Worm (Caenorhabditis elegans) whole organism, young adult: ENCODE data around the gene cyp-31A5.

Source experiments
- B0019.2 ChIP-seq: fragments of 200-800 bp; sonication (Bioruptor generic); conservative IDR thresholded peaks from 2 replicates; pipeline ENCODE4 v1.3.6; 2022; ENCODE audit warnings: missing genetic modification reagents, missing genetic modification characterization, missing compliant biosample characterization
- D2030.7 ChIP-seq: fragments of 200-800 bp; sonication (Bioruptor generic); IDR thresholded peaks from 2 replicates; pipeline ENCODE4 v1.3.6; 2022; ENCODE audit warnings: missing genetic modification reagents, missing genetic modification characterization, missing compliant biosample characterization
- F33H1.4 ChIP-seq: fragments of 200-800 bp; sonication (Bioruptor generic); IDR thresholded peaks from 2 replicates; pipeline ENCODE4 v1.3.6; 2022; ENCODE audit warnings: missing genetic modification reagents, missing genetic modification characterization, missing compliant biosample characterization
- F37B4.10 ChIP-seq: fragments of 200-800 bp; sonication (Bioruptor generic); IDR thresholded peaks from 2 replicates; pipeline ENCODE4 v1.3.6; 2022; ENCODE audit warnings: missing genetic modification characterization, missing compliant biosample characterization
- F55B11.4 ChIP-seq: sonication (generic microtip); optimal IDR thresholded peaks from 2 replicates; lab custom pipeline; 2016; ENCODE audit warnings: missing compliant biosample characterization, missing genetic modification characterization, borderline replicate concordance; ENCODE audit not compliant: insufficient read depth
- F57A8.1 ChIP-seq: fragments of 200-800 bp; sonication (Bioruptor generic); optimal IDR thresholded peaks from 2 replicates; lab custom pipeline; 2018; ENCODE audit warnings: mild to moderate bottlenecking, missing genetic modification characterization, moderate library complexity, missing compliant biosample characterization
- F57C9.4 ChIP-seq: sonication (generic microtip); optimal IDR thresholded peaks from 2 replicates; lab custom pipeline; 2017; ENCODE audit warnings: mild to moderate bottlenecking, missing genetic modification characterization, missing compliant biosample characterization
- K11D2.4 ChIP-seq: fragments of 200-800 bp; sonication (Bioruptor generic); IDR thresholded peaks from 2 replicates; pipeline ENCODE4 v1.3.6; 2022; ENCODE audit warnings: missing genetic modification reagents, missing genetic modification characterization, missing compliant biosample characterization
- Y53F4B.3 ChIP-seq: fragments of 200-800 bp; sonication (Bioruptor generic); IDR thresholded peaks from 2 replicates; pipeline ENCODE4 v1.3.6; 2022; ENCODE audit warnings: missing genetic modification reagents, missing genetic modification characterization, missing compliant biosample characterization
- Y95B8A.8 ChIP-seq: fragments of 200-800 bp; sonication (Bioruptor generic); IDR thresholded peaks from 2 replicates; pipeline ENCODE4 v1.3.6; 2022; ENCODE audit warnings: missing genetic modification reagents, missing genetic modification characterization, missing compliant biosample characterization
- ZK185.1 ChIP-seq: sonication (generic microtip); optimal IDR thresholded peaks from 2 replicates; lab custom pipeline; 2016; ENCODE audit warnings: mild to moderate bottlenecking, missing genetic modification characterization, missing compliant biosample characterization; ENCODE audit not compliant: poor library complexity, severe bottlenecking
- aptf-2 ChIP-seq: fragments of 200-800 bp; sonication (Bioruptor generic); conservative IDR thresholded peaks from 2 replicates; pipeline ENCODE4 v1.3.6; 2022; ENCODE audit warnings: missing genetic modification reagents, missing genetic modification characterization, missing compliant biosample characterization
- athp-1 ChIP-seq: sonication (generic microtip); optimal IDR thresholded peaks from 2 replicates; lab custom pipeline; 2017; ENCODE audit warnings: mild to moderate bottlenecking, missing genetic modification characterization, missing compliant biosample characterization
- attf-6 ChIP-seq: fragments of 200-800 bp; sonication (Bioruptor generic); IDR thresholded peaks from 2 replicates; pipeline ENCODE4 v1.3.6; 2022; ENCODE audit warnings: missing genetic modification reagents, missing genetic modification characterization, missing compliant biosample characterization
- ccch-3 ChIP-seq: fragments of 200-800 bp; sonication (Bioruptor generic); optimal IDR thresholded peaks from 2 replicates; lab custom pipeline; 2018; ENCODE audit warnings: mild to moderate bottlenecking, missing genetic modification characterization, missing compliant biosample characterization
- ceh-100 ChIP-seq: fragments of 200-800 bp; sonication (Bioruptor generic); IDR thresholded peaks from 2 replicates; pipeline ENCODE4 v1.3.6; 2022; ENCODE audit warnings: missing genetic modification reagents, missing genetic modification characterization, missing compliant biosample characterization
- ceh-91 ChIP-seq: fragments of 200-800 bp; sonication (Bioruptor generic); IDR thresholded peaks from 2 replicates; pipeline ENCODE4 v1.3.6; 2022; ENCODE audit warnings: missing genetic modification reagents, missing genetic modification characterization, missing compliant biosample characterization
- dox-1 ChIP-seq: fragments of 200-800 bp; sonication (Bioruptor generic); IDR thresholded peaks from 2 replicates; pipeline ENCODE4 v1.3.6; 2022; ENCODE audit warnings: missing genetic modification reagents, missing genetic modification characterization, missing compliant biosample characterization
- dpl-1 ChIP-seq: fragments of 150-350 bp; optimal IDR thresholded peaks from 2 replicates; lab custom pipeline; 2014; ENCODE audit warnings: missing biosample characterization, missing genetic modification reagents, missing genetic modification characterization
- ets-4 ChIP-seq: fragments of 200-800 bp; sonication (Bioruptor generic); optimal IDR thresholded peaks from 2 replicates; lab custom pipeline; 2018; ENCODE audit warnings: mild to moderate bottlenecking, missing genetic modification characterization, missing compliant biosample characterization
- fkh-3 ChIP-seq: sonication (generic microtip); optimal IDR thresholded peaks from 2 replicates; lab custom pipeline; 2016; ENCODE audit warnings: mild to moderate bottlenecking, missing genetic modification characterization, missing compliant biosample characterization
- hlh-12 ChIP-seq: sonication (generic microtip); optimal IDR thresholded peaks from 2 replicates; lab custom pipeline; 2016; ENCODE audit warnings: missing genetic modification characterization, missing compliant biosample characterization
- hmg-20 ChIP-seq: fragments of 200-800 bp; sonication (Bioruptor generic); IDR thresholded peaks from 2 replicates; pipeline ENCODE4 v1.3.6; 2022; ENCODE audit warnings: missing genetic modification reagents, missing genetic modification characterization, missing compliant biosample characterization
- hsf-1 ChIP-seq: fragments of 200-800 bp; sonication (Bioruptor generic); IDR thresholded peaks from 2 replicates; pipeline ENCODE4 v1.3.6; 2022; ENCODE audit warnings: missing genetic modification reagents, missing genetic modification characterization, missing compliant biosample characterization
- lin-26 ChIP-seq: fragments of 200-800 bp; sonication (Bioruptor generic); IDR thresholded peaks from 2 replicates; pipeline ENCODE4 v1.3.6; 2022; ENCODE audit warnings: missing genetic modification reagents, missing genetic modification characterization, missing compliant biosample characterization
- lin-35 ChIP-seq, 3 experiments: fragments of 150-350 bp in 2 of 3; sonication (generic microtip) in 1 of 3; optimal IDR thresholded peaks; 2 replicates each; lab custom pipeline; 2014 to 2018; ENCODE audit warnings: missing biosample characterization in 3 of 3, missing genetic modification characterization in 3 of 3, missing genetic modification reagents in 3 of 3
- lin-54 ChIP-seq: fragments of 200-800 bp; sonication (Bioruptor generic); optimal IDR thresholded peaks from 2 replicates; lab custom pipeline; 2018; ENCODE audit warnings: mild to moderate bottlenecking, missing genetic modification characterization, missing compliant biosample characterization
- lir-1 ChIP-seq: fragments of 200-800 bp; sonication (Bioruptor generic); conservative IDR thresholded peaks from 2 replicates; pipeline ENCODE4 v1.3.6; 2022; ENCODE audit warnings: missing genetic modification reagents, missing genetic modification characterization, missing compliant biosample characterization
- madf-3 ChIP-seq: fragments of 200-800 bp; sonication (Bioruptor generic); IDR thresholded peaks from 2 replicates; pipeline ENCODE4 v1.3.6; 2022; ENCODE audit warnings: missing genetic modification reagents, missing genetic modification characterization, missing compliant biosample characterization
- mcd-1 ChIP-seq: fragments of 200-800 bp; sonication (Bioruptor generic); IDR thresholded peaks from 2 replicates; pipeline ENCODE4 v1.3.6; 2022; ENCODE audit warnings: missing genetic modification reagents, missing genetic modification characterization, missing compliant biosample characterization
- mxl-1 ChIP-seq: sonication (generic microtip); optimal IDR thresholded peaks from 2 replicates; lab custom pipeline; 2016; ENCODE audit warnings: missing genetic modification characterization, missing compliant biosample characterization
- nfya-2 ChIP-seq: fragments of 200-800 bp; sonication (Bioruptor generic); IDR thresholded peaks from 2 replicates; pipeline ENCODE4 v1.3.6; 2022; ENCODE audit warnings: missing genetic modification reagents, missing genetic modification characterization, missing compliant biosample characterization
- pbrm-1 ChIP-seq: fragments of 200-800 bp; sonication (Bioruptor generic); IDR thresholded peaks from 2 replicates; pipeline ENCODE4 v1.3.6; 2022; ENCODE audit warnings: missing genetic modification reagents, missing genetic modification characterization, missing compliant biosample characterization
- rcor-1 ChIP-seq: fragments of 200-800 bp; sonication (Bioruptor generic); IDR thresholded peaks from 2 replicates; pipeline ENCODE4 v1.3.6; 2022; ENCODE audit warnings: missing genetic modification reagents, missing genetic modification characterization, missing compliant biosample characterization
- rec-8 ChIP-seq, 2 experiments: sonication (generic microtip); optimal IDR thresholded peaks; 2 replicates each; lab custom pipeline; 2016; ENCODE audit warnings: mild to moderate bottlenecking in 2 of 2, missing genetic modification characterization in 2 of 2, missing genetic modification reagents in 2 of 2, missing genotype in 2 of 2, missing biosample characterization in 1 of 2, missing compliant biosample characterization in 1 of 2, moderate library complexity in 1 of 2
- repo-1 ChIP-seq: sonication (generic microtip); optimal IDR thresholded peaks from 2 replicates; lab custom pipeline; 2017; ENCODE audit warnings: mild to moderate bottlenecking, missing genetic modification characterization, missing compliant biosample characterization
- somi-1 ChIP-seq: fragments of 200-800 bp; sonication (Bioruptor generic); optimal IDR thresholded peaks from 2 replicates; lab custom pipeline; 2018; ENCODE audit warnings: mild to moderate bottlenecking, missing genetic modification characterization, missing compliant biosample characterization
- sptf-2 ChIP-seq: fragments of 200-800 bp; sonication (Bioruptor generic); optimal IDR thresholded peaks from 2 replicates; lab custom pipeline; 2018; ENCODE audit warnings: mild to moderate bottlenecking, missing genetic modification characterization, missing compliant biosample characterization
- xnd-1 ChIP-seq: sonication (generic microtip); optimal IDR thresholded peaks from 2 replicates; lab custom pipeline; 2016; ENCODE audit warnings: missing genotype, missing genetic modification reagents, missing genetic modification characterization, missing compliant biosample characterization
- zfh-2 ChIP-seq: fragments of 200-800 bp; sonication (Bioruptor generic); conservative IDR thresholded peaks from 2 replicates; pipeline ENCODE4 v1.3.6; 2022; ENCODE audit warnings: missing genetic modification reagents, missing genetic modification characterization, missing compliant biosample characterization
- zim-3 ChIP-seq: sonication (generic microtip); optimal IDR thresholded peaks from 2 replicates; lab custom pipeline; 2017; ENCODE audit warnings: mild to moderate bottlenecking, missing genetic modification characterization, moderate library complexity, missing compliant biosample characterization
- ztf-25 ChIP-seq: fragments of 200-800 bp; sonication (Bioruptor generic); IDR thresholded peaks from 2 replicates; pipeline ENCODE4 v1.3.6; 2022; ENCODE audit warnings: missing genetic modification reagents, missing genetic modification characterization, missing compliant biosample characterization
- ztf-26 ChIP-seq: sonication (generic microtip); optimal IDR thresholded peaks from 2 replicates; lab custom pipeline; 2017; ENCODE audit warnings: missing genetic modification characterization, missing compliant biosample characterization

Gene cyp-31A5

DNA sequence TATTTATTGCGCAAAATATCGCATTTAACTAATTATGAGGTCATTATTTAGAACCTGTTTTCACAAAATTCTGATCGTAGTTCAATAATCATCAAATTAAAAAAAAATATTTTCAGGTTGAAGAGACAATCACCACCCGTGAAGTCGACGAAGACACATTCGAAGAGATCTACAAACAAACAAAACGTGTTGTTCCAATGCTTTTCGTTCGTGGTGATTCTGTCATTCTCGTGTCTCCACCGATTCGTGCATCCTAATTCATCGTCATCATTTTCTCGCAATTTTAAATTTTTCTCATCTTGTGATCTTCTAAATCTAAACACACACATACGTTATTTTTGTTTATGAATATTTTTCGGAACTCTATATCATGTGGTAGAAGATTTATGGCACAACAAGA is 12.3 kb upstream of the cyp-31A5 start (continued):
- TF ChIP-seq lin-54 (GFP tag; lab: Kevin White, UChicago) (no peak), mxl-1 (no peak), ets-4 (GFP tag; lab: Kevin White, UChicago) (no peak), lin-26 (no peak), rcor-1 (no peak), Y95B8A.8 (no peak; the same call in 1 of the 2 replicates), ceh-100 (GFP tag; lab: Robert Waterston, UW) (no peak), zfh-2 (GFP tag; lab: Robert Waterston, UW) (no peak), Y53F4B.3 (GFP tag; lab: Robert Waterston, UW) (no peak), xnd-1 (tag; lab: Kevin White, UChicago) (no peak), sptf-2 (no peak), mcd-1 (GFP tag; lab: Robert Waterston, UW) (peak; percentile 51), F55B11.4 (tag; lab: Kevin White, UChicago) (no peak), somi-1 (GFP tag; lab: Kevin White, UChicago) (no peak), athp-1 (no peak), K11D2.4 (GFP tag; lab: Robert Waterston, UW) (peak; percentile 60), F57A8.1 (GFP tag; lab: Kevin White, UChicago) (no peak), F57C9.4 (no peak), F37B4.10 (GFP tag; lab: Robert Waterston, UW) (no peak)
- TF ChIP-seq, all 124 proteins: peak for 23

DNA sequence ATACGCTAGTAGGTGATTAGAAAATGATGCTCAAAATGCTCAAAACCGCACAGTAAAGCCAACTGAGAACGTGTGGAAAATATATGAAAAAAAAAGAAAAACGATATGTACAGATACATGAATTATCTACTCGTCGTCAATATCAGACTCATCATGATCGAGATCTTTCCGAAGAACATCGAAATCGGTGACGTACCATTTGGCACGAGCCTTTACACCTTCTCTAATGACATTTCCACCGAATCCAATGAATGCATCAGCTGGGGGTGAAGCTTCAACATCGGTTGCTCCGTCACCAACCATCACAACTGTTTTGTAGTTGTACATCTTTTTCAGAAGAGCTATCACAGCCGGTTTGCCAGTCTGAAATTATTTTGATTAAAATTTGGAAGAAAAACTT is 11.9 kb upstream of the cyp-31A5 start:
- TF ChIP-seq Y53F4B.3 (GFP tag; lab: Robert Waterston, UW) (no peak), rec-8 (tag; optimal IDR thresholded peaks at IDR 0.05; lab: Kevin White, UChicago) (no peak), aptf-2 (no peak), ceh-91 (GFP tag; lab: Robert Waterston, UW) (no peak), ZK185.1 (tag; lab: Kevin White, UChicago) (peak; percentile 74), fkh-3 (tag; lab: Kevin White, UChicago) (no peak), ztf-25 (GFP tag; lab: Robert Waterston, UW) (no peak), D2030.7 (GFP tag; lab: Robert Waterston, UW) (no peak), athp-1 (no peak), pbrm-1 (GFP tag; lab: Robert Waterston, UW) (0 out of 2 replicates have a peak, but pooled peaks have one; percentile 6), F33H1.4 (GFP tag; lab: Robert Waterston, UW) (no peak), B0019.2 (GFP tag; lab: Robert Waterston, UW) (no peak)

DNA sequence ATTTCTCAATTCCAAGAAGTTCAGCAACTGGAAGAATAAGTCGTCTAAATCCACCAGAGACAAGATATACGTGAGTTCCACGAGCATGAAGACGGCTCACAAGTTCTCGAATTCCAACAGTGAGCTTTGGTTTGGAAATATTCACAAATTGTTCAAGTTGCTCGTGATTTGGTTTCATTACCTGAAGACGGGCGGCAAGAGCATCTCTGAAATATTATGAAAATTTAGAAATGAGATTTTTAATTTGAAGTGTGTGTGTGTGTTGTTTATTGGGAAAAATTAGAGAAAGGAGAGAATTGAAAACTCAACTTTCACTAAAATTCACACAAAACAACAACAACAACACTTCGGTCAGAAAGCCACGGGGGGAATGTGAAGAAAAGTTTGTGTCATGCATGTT is 10.3 kb upstream of the cyp-31A5 start:
- TF ChIP-seq hmg-20 (no peak), repo-1 (tag; lab: Kevin White, UChicago) (peak; percentile 52), attf-6 (GFP tag; lab: Robert Waterston, UW) (no peak), lin-35 (GFP tag; optimal IDR thresholded peaks at IDR 0.05; lab: Kevin White, UChicago) (no peak), lir-1 (GFP tag; lab: Robert Waterston, UW) (no peak), dpl-1 (GFP tag; lab: Kevin White, UChicago) (no peak)

DNA sequence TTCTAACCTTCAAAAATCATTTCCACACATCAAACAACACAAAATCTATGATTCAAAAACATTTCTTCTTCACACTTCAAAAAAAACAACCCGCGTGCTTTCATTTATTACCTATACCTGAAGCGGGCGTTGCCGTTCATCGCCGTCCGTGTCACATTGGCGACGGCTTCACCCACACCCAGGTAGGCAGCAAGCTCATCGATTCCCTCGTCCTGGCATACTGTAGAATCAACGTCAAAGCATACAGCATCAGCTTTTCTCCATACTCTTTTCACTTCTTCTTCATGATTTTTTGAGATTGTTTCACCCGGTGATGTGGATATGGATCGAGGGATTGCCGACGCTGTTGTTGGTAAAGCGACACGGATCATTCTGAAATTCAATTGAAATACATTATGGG is 8.9 kb upstream of the cyp-31A5 start:
- no peak for TF ChIP-seq nfya-2 (GFP tag; lab: Robert Waterston, UW)
- peak; percentile 67 for TF ChIP-seq zim-3 (tag; lab: Kevin White, UChicago)
- no peak for TF ChIP-seq ccch-3 (GFP tag; lab: Kevin White, UChicago)
- TF ChIP-seq hlh-12 = no peak
- 0 out of 2 replicates have a peak, but pooled peaks have one; percentile 40 for TF ChIP-seq hsf-1 (GFP tag; lab: Robert Waterston, UW)
- TF ChIP-seq ztf-26 (tag; lab: Kevin White, UChicago) = peak; percentile 35
- no peak for TF ChIP-seq madf-3 (GFP tag; lab: Robert Waterston, UW)
- TF ChIP-seq dox-1 (GFP tag; lab: Robert Waterston, UW) = 0 out of 2 replicates have a peak, but pooled peaks have one; percentile 28
- TF ChIP-seq, all 124 proteins: peak for 4
